Worm (Caenorhabditis elegans) whole organism, L4/young adult: ENCODE measurements around the gene C53A5.13.

Experiments used
- W03F9.2 ChIP-seq: fragments of 150-350 bp; optimal IDR thresholded peaks from 2 replicates; lab custom pipeline; 2014; ENCODE audit warnings: missing biosample characterization, missing genetic modification characterization
- dao-5 ChIP-seq: sonication (generic microtip); optimal IDR thresholded peaks from 2 replicates; lab custom pipeline; 2016; ENCODE audit warnings: missing genotype, missing genetic modification characterization, moderate library complexity, missing compliant biosample characterization
- him-1 ChIP-seq: sonication (generic microtip); optimal IDR thresholded peaks from 2 replicates; lab custom pipeline; 2016; ENCODE audit warnings: missing genotype, missing genetic modification reagents, missing genetic modification characterization, missing compliant biosample characterization

DNA sequence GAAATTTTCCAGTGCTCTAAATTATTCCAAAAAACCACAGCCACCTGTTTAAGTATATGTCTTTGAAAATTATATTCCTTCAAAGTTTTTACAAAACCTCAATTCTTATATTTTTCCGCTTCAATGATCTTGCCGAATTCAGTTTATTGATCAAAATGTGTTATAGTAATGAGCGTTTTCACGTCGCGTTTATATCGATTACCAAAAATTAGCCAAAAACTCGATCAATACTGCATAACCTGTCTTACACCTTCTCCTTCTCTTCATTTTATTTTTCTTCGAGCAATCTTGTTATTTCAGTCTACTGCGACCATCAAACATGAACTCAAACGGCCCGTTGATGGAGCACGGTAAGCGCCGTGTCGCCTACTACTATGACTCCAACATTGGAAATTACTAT is 21.6 kb upstream of the C53A5.13 start, which contains the start of gene hda-1:
- no peak for TF ChIP-seq W03F9.2 (tag; lab: Kevin White, UChicago)
- TF ChIP-seq dao-5: no peak
- TF ChIP-seq him-1 (tag; lab: Kevin White, UChicago): no peak
